Fruit fly (Drosophila melanogaster) whole organism, wandering third instar larva: ENCODE data around the gene CG10747.

Experiments
- Abd-B ChIP-seq: fragments of >200 bp; optimal IDR thresholded peaks from 2 replicates; lab custom pipeline; 2017; ENCODE audit warnings: missing biosample characterization, missing genetic modification characterization
- Dfd ChIP-seq: fragments of >200 bp; optimal IDR thresholded peaks from 2 replicates; lab custom pipeline; 2017; ENCODE audit warnings: missing biosample characterization, missing genetic modification characterization
- HLH106 ChIP-seq: fragments of 200-800 bp; optimal IDR thresholded peaks from 3 replicates; lab custom pipeline; 2019; ENCODE audit warnings: missing biosample characterization, mild to moderate bottlenecking, missing genetic modification characterization, moderate library complexity
- Hnf4 ChIP-seq: fragments of 200-800 bp; sonication (Bioruptor generic); optimal IDR thresholded peaks from 2 replicates; lab custom pipeline; 2016; ENCODE audit warnings: missing biosample characterization, mild to moderate bottlenecking, missing genetic modification characterization
- Vsx2 ChIP-seq: fragments of 200-300, 225-300 bp; sonication (Bioruptor generic); optimal IDR thresholded peaks from 2 replicates; lab custom pipeline; 2018; ENCODE audit warnings: missing biosample characterization, missing genetic modification characterization; ENCODE audit not compliant: partially characterized antibody
- foxo ChIP-seq, 2 experiments: fragments of 200-800 bp; sonication (Bioruptor generic); optimal IDR thresholded peaks; 2 replicates in 1 of 2; 3 replicates in 1 of 2; lab custom pipeline; 2016 to 2017; ENCODE audit warnings: missing biosample characterization in 2 of 2, missing genetic modification characterization in 2 of 2
- jim ChIP-seq: fragments of 175-275, 200-325 bp; sonication (Bioruptor generic); optimal IDR thresholded peaks from 2 replicates; lab custom pipeline; 2016; ENCODE audit warnings: missing biosample characterization, mild to moderate bottlenecking, missing genetic modification characterization
- sv ChIP-seq: fragments of 200-800 bp; sonication (Bioruptor generic); optimal IDR thresholded peaks from 3 replicates; lab custom pipeline; 2016; ENCODE audit warnings: missing biosample characterization, missing genetic modification characterization

dm6 chr2L:20051172-20051893 lies 39.8 kb downstream of the CG10747 start:
- TF ChIP-seq HLH106 (tag; lab: Kevin White, UChicago) (no peak), jim (no peak), foxo (GFP tag; optimal IDR thresholded peaks at IDR 0.05; lab: Kevin White, UChicago) (no peak), Vsx2 (GFP tag; lab: Kevin White, UChicago) (no peak), Hnf4 (GFP tag; lab: Kevin White, UChicago) (no peak), Abd-B (no peak), sv (GFP tag; lab: Kevin White, UChicago) (no peak), Dfd (GFP tag; lab: Kevin White, UChicago) (no peak)
